Fruit fly (Drosophila melanogaster) whole organism, pupa: ENCODE results near the gene Uxs.

Source experiments
- CG10348 ChIP-seq: fragments of 200-800 bp; sonication (Bioruptor generic); IDR thresholded peaks from 2 replicates; pipeline ENCODE4 v1.3.6; 2022; ENCODE audit warnings: missing biosample characterization, missing genetic modification characterization
- CG14655 ChIP-seq: fragments of 200-800 bp; sonication (Bioruptor generic); optimal IDR thresholded peaks from 3 replicates; lab custom pipeline; 2017; ENCODE audit warnings: mild to moderate bottlenecking, missing biosample characterization, missing genetic modification reagents, missing genetic modification characterization
- CG17806 ChIP-seq: fragments of 200-800 bp; sonication (Bioruptor generic); optimal IDR thresholded peaks from 2 replicates; lab custom pipeline; 2018; ENCODE audit warnings: missing biosample characterization, mild to moderate bottlenecking, missing genetic modification characterization, moderate library complexity
- CG8159 ChIP-seq: fragments of 200-800 bp; sonication (Bioruptor generic); optimal IDR thresholded peaks from 3 replicates; lab custom pipeline; 2018; ENCODE audit warnings: missing biosample characterization, mild to moderate bottlenecking, missing genetic modification characterization, moderate library complexity
- CG8301 ChIP-seq: fragments of 200-800 bp; sonication (Bioruptor generic); optimal IDR thresholded peaks from 2 replicates; lab custom pipeline; 2018; ENCODE audit warnings: missing biosample characterization, mild to moderate bottlenecking, missing genetic modification characterization
- D1 ChIP-seq: fragments of 200-800 bp; sonication (Bioruptor generic); optimal IDR thresholded peaks from 2 replicates; lab custom pipeline; 2018; ENCODE audit warnings: missing biosample characterization, mild to moderate bottlenecking, missing genetic modification characterization, moderate library complexity
- Ets98B ChIP-seq: fragments of 200-800 bp; sonication (Bioruptor generic); IDR thresholded peaks from 2 replicates; pipeline ENCODE4 v1.3.6; 2022; ENCODE audit warnings: missing biosample characterization, missing genetic modification characterization
- Pif1A ChIP-seq: fragments of 200-800 bp; sonication (Bioruptor generic); optimal IDR thresholded peaks from 3 replicates; lab custom pipeline; 2016; ENCODE audit warnings: missing biosample characterization, missing genetic modification characterization
- Pif1B ChIP-seq: fragments of 200-800 bp; sonication (Bioruptor generic); optimal IDR thresholded peaks from 3 replicates; lab custom pipeline; 2016; ENCODE audit warnings: missing biosample characterization, missing genetic modification characterization
- Snoo ChIP-seq: fragments of 200-800 bp; sonication (Bioruptor generic); optimal IDR thresholded peaks from 3 replicates; lab custom pipeline; 2017; ENCODE audit warnings: missing biosample characterization, mild to moderate bottlenecking, missing genetic modification characterization, inconsistent platforms

DNA sequence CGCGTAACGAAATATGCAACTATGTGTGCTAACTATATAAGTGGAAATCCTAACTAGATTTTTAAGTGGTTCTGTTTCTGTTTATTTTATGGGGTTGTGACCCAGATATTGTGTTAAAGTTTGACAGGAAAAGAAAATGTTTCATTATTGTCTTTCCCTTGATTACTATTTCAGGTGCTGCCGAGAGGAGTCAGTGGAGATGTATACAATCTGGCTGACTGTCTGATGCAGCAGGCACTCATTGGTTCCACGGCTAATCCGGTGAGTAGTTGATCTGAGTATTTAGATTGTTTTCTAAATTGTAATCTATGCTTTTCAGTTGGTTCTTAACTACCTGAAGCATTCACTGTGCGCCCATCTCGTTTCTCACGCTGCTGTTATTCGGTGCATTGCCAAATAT, 12.3 kb downstream of the Uxs start, which contains the start of gene CG7387:
- no peak for TF ChIP-seq CG8301 (tag; lab: Kevin White, UChicago)
- TF ChIP-seq CG17806 (tag; lab: Kevin White, UChicago): no peak
- TF ChIP-seq CG10348 (GFP tag; lab: Robert Waterston, UW): no peak
- no peak for TF ChIP-seq Snoo
- TF ChIP-seq Ets98B (GFP tag; lab: Robert Waterston, UW): no peak
- no peak for TF ChIP-seq Pif1A (GFP tag; lab: Kevin White, UChicago)
- no peak for TF ChIP-seq Pif1B
- TF ChIP-seq D1 (tag; lab: Kevin White, UChicago): no peak
- TF ChIP-seq CG8159 (tag; lab: Kevin White, UChicago): no peak
- TF ChIP-seq CG14655 (GFP tag; lab: Kevin White, UChicago): no peak
